Worm (Caenorhabditis elegans): Measurements from ENCODE around the gene twk-12.

DNA sequence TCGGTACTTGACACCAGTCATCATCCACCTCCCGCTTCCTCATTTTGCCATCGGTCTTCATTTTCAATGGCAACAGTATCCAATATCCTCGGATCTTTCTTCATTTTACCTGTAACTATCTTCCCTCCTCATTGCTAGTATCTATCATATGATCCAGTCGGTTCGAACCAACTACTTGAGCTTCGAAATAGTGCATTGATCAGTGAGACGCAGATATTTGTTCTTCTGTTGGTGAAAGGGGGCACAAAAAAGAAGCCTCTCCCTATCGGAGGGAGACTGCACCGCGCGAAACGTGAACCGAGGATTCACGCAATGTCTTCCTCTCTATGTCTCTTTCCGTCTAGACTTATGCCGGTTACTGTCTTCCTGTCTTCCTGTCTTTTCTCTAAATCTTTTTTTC lies 23.9 kb downstream of the twk-12 start:
- TF ChIP-seq fkh-10 (GFP tag; optimal IDR thresholded peaks at IDR 0.05), result no peak
- TF ChIP-seq ztf-16 (tag; optimal IDR thresholded peaks at IDR 0.05), result no peak
- TF ChIP-seq sox-2 (GFP tag; IDR thresholded peaks at IDR 0.05), result no peak
- no peak for TF ChIP-seq pha-4 (tag; optimal IDR thresholded peaks at IDR 0.05)
- no peak for TF ChIP-seq tbx-2 (tag; optimal IDR thresholded peaks at IDR 0.05)
- TF ChIP-seq rnt-1 (tag; optimal IDR thresholded peaks at IDR 0.05), result no peak
- TF ChIP-seq ama-1 (optimal IDR thresholded peaks at IDR 0.05), result no peak
- no peak for TF ChIP-seq ref-2 (tag; optimal IDR thresholded peaks at IDR 0.05)
- TF ChIP-seq ceh-14 (tag; optimal IDR thresholded peaks at IDR 0.05), result no peak
- no peak for TF ChIP-seq ceh-30 (tag; optimal IDR thresholded peaks at IDR 0.05)

All from whole organism, late embryonic.